Fruit fly (Drosophila melanogaster): ENCODE measurements around the gene Cp18.

Cp18 gene

dm6 chr3L:8763794-8764193 is 37.2 kb downstream of the Cp18 start:
- TF ChIP-seq pan (optimal IDR thresholded peaks at IDR 0.05) (peak; percentile 94), EcR (GFP tag; optimal IDR thresholded peaks at IDR 0.05) (no peak)

dm6 chr3L:8765493-8765892 is 38.9 kb downstream of the Cp18 start:
- TF ChIP-seq usp (GFP tag; optimal IDR thresholded peaks at IDR 0.05) (no peak), EcR (GFP tag; optimal IDR thresholded peaks at IDR 0.05) (no peak), Dll (optimal IDR thresholded peaks at IDR 0.05) (no peak), pan (optimal IDR thresholded peaks at IDR 0.05) (no peak), psq (optimal IDR thresholded peaks at IDR 0.05) (no peak), CG8478 (optimal IDR thresholded peaks at IDR 0.05) (no peak)

- no peak for TF ChIP-seq CG8478 (optimal IDR thresholded peaks at IDR 0.05)
- no peak for TF ChIP-seq psq (optimal IDR thresholded peaks at IDR 0.05)
- TF ChIP-seq Dll (optimal IDR thresholded peaks at IDR 0.05): peak; percentile 3
Measured at dm6 chr3L:8765969-8766538, 39.5 kb downstream of the Cp18 start.

- TF ChIP-seq CG8478 (optimal IDR thresholded peaks at IDR 0.05): no peak
- TF ChIP-seq pan (optimal IDR thresholded peaks at IDR 0.05): no peak
- TF ChIP-seq usp (GFP tag; optimal IDR thresholded peaks at IDR 0.05): no peak
- TF ChIP-seq psq (optimal IDR thresholded peaks at IDR 0.05): no peak
Measured at dm6 chr3L:8767876-8768275, 41.3 kb downstream of the Cp18 start.

dm6 chr3L:8770616-8771229 is 44.1 kb downstream of the Cp18 start:
- TF ChIP-seq usp (GFP tag; optimal IDR thresholded peaks at IDR 0.05) (no peak), EcR (GFP tag; optimal IDR thresholded peaks at IDR 0.05) (no peak), pan (optimal IDR thresholded peaks at IDR 0.05) (no peak), Dll (optimal IDR thresholded peaks at IDR 0.05) (no peak)

dm6 chr3L:8772998-8773684 is 46.5 kb downstream of the Cp18 start:
- TF ChIP-seq EcR (GFP tag; optimal IDR thresholded peaks at IDR 0.05) (no peak), usp (GFP tag; optimal IDR thresholded peaks at IDR 0.05) (no peak), psq (optimal IDR thresholded peaks at IDR 0.05) (no peak), CG8478 (optimal IDR thresholded peaks at IDR 0.05) (no peak), Dll (optimal IDR thresholded peaks at IDR 0.05) (no peak), pan (optimal IDR thresholded peaks at IDR 0.05) (no peak)

- TF ChIP-seq EcR (GFP tag; optimal IDR thresholded peaks at IDR 0.05) (no peak), usp (GFP tag; optimal IDR thresholded peaks at IDR 0.05) (no peak), psq (optimal IDR thresholded peaks at IDR 0.05) (no peak), Dll (optimal IDR thresholded peaks at IDR 0.05) (no peak), CG8478 (optimal IDR thresholded peaks at IDR 0.05) (no peak), pan (optimal IDR thresholded peaks at IDR 0.05) (no peak)
Measured at dm6 chr3L:8773713-8774112, 47.1 kb downstream of the Cp18 start.

dm6 chr3L:8774974-8775731 is 48.6 kb downstream of the Cp18 start:
- no peak for TF ChIP-seq psq (optimal IDR thresholded peaks at IDR 0.05)
- no peak for TF ChIP-seq CG8478 (optimal IDR thresholded peaks at IDR 0.05)
- no peak for TF ChIP-seq usp (GFP tag; optimal IDR thresholded peaks at IDR 0.05)
- TF ChIP-seq pan (optimal IDR thresholded peaks at IDR 0.05): no peak
- TF ChIP-seq EcR (GFP tag; optimal IDR thresholded peaks at IDR 0.05): no peak
- no peak for TF ChIP-seq Dll (optimal IDR thresholded peaks at IDR 0.05)
